Fruit fly (Drosophila melanogaster): ENCODE results near the gene CG15482.

DNA sequence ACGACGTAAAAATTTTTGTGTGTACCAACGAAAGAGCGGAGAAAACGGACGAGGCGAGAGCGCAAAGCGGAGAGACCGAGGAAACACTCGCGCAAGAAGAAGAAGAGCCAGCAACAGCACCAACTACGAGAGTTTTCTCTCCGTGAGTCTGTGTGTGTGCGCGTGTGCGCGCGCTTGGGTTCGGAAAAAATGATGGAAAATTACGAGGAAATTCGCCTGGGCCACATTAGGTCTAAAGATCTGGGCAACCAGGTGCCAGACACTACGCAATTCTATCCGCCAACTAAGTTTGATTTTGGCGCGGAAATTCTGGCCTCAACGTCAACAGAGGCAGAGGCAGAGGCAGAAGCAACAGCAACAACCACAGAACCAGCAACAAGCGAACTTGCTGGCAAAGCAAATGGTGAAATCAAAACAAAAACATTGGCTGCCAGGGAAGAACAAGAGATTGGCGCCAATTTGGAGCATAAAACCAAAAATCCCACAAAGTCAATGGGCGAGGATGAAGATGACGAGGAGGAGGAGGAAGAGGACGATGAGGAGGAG lies 45.7 kb downstream of the CG15482 start, which contains the start of gene DnaJ-H:
- TF ChIP-seq CG8478 (optimal IDR thresholded peaks at IDR 0.05) (no peak), psq (optimal IDR thresholded peaks at IDR 0.05) (peak; percentile 30), EcR (GFP tag; optimal IDR thresholded peaks at IDR 0.05) (no peak), usp (GFP tag; optimal IDR thresholded peaks at IDR 0.05) (no peak)

All from whole organism.